Worm (Caenorhabditis elegans) whole organism, L3 larva: ENCODE measurements around the gene rpl-37.

Experiments used
- R02D3.7 ChIP-seq: fragments of 150-350 bp; optimal IDR thresholded peaks from 2 replicates; lab custom pipeline; 2014; ENCODE audit warnings: missing biosample characterization, missing genetic modification characterization
- ZK546.5 ChIP-seq: sonication (generic microtip); optimal IDR thresholded peaks from 2 replicates; lab custom pipeline; 2017; ENCODE audit warnings: missing biosample characterization, missing genetic modification characterization
- aly-2 ChIP-seq: fragments of 150-350 bp; optimal IDR thresholded peaks from 2 replicates; lab custom pipeline; 2014; ENCODE audit warnings: missing biosample characterization, missing genetic modification characterization
- ceh-16 ChIP-seq: sonication (generic microtip); optimal IDR thresholded peaks from 2 replicates; lab custom pipeline; 2017; ENCODE audit warnings: missing biosample characterization, missing genetic modification characterization
- ceh-9 ChIP-seq: sonication (generic microtip); optimal IDR thresholded peaks from 2 replicates; lab custom pipeline; 2018; ENCODE audit warnings: missing biosample characterization, missing genetic modification characterization
- daf-12 ChIP-seq: fragments of 150-350 bp; optimal IDR thresholded peaks from 2 replicates; lab custom pipeline; 2014; ENCODE audit warnings: missing biosample characterization, missing genetic modification reagents, missing genetic modification characterization
- egl-27 ChIP-seq: sonication (generic microtip); optimal IDR thresholded peaks from 4 replicates; lab custom pipeline; 2017; ENCODE audit warnings: missing biosample characterization, missing genetic modification reagents, missing genetic modification characterization
- elt-1 ChIP-seq: fragments of 150-350 bp; optimal IDR thresholded peaks from 2 replicates; lab custom pipeline; 2014; ENCODE audit warnings: missing biosample characterization, missing genetic modification characterization
- elt-2 ChIP-seq: sonication (generic microtip); optimal IDR thresholded peaks from 2 replicates; lab custom pipeline; 2016; ENCODE audit warnings: missing genetic modification reagents, mild to moderate bottlenecking, missing genetic modification characterization, missing compliant biosample characterization
- elt-3 ChIP-seq, 3 experiments: fragments of 150-350 bp in 1 of 3; sonication (generic microtip) in 2 of 3; optimal IDR thresholded peaks; 2 replicates in 2 of 3; 4 replicates in 1 of 3; lab custom pipeline; 2014 to 2017; ENCODE audit warnings: missing biosample characterization in 3 of 3, missing genetic modification characterization in 3 of 3
- fkh-10 ChIP-seq: sonication (generic microtip); optimal IDR thresholded peaks from 2 replicates; lab custom pipeline; 2017; ENCODE audit warnings: missing biosample characterization, missing genetic modification reagents, missing genetic modification characterization
- fos-1 ChIP-seq: fragments of 150-350 bp; optimal IDR thresholded peaks from 2 replicates; lab custom pipeline; 2014; ENCODE audit warnings: missing biosample characterization, missing genetic modification characterization
- hmg-11 ChIP-seq: sonication (generic microtip); optimal IDR thresholded peaks from 2 replicates; lab custom pipeline; 2016; ENCODE audit warnings: missing genetic modification characterization, missing compliant biosample characterization
- jun-1 ChIP-seq: fragments of 150-350 bp; optimal IDR thresholded peaks from 2 replicates; lab custom pipeline; 2014; ENCODE audit warnings: missing biosample characterization, missing genetic modification reagents, missing genetic modification characterization
- lin-15B ChIP-seq: fragments of 150-350 bp; optimal IDR thresholded peaks from 2 replicates; lab custom pipeline; 2014; ENCODE audit warnings: missing biosample characterization, missing genetic modification characterization
- lin-39 ChIP-seq: fragments of 150-350 bp; optimal IDR thresholded peaks from 2 replicates; lab custom pipeline; 2018; ENCODE audit warnings: missing biosample characterization, missing genetic modification reagents, missing genetic modification characterization
- lsy-12 ChIP-seq: sonication (generic microtip); optimal IDR thresholded peaks from 2 replicates; lab custom pipeline; 2016; ENCODE audit warnings: mild to moderate bottlenecking, missing genetic modification characterization, missing compliant biosample characterization
- mdl-1 ChIP-seq: fragments of 150-350 bp; optimal IDR thresholded peaks from 2 replicates; lab custom pipeline; 2014; ENCODE audit warnings: missing biosample characterization, missing genetic modification characterization
- mml-1 ChIP-seq: fragments of 150-350 bp; sonication (generic microtip); optimal IDR thresholded peaks from 3 replicates; lab custom pipeline; 2014; ENCODE audit warnings: missing biosample characterization, missing genetic modification characterization
- nfya-1 ChIP-seq: sonication (generic microtip); optimal IDR thresholded peaks from 2 replicates; lab custom pipeline; 2017; ENCODE audit warnings: missing genetic modification characterization, mild to moderate bottlenecking, missing compliant biosample characterization, antibody characterized with exemption, moderate library complexity; ENCODE audit not compliant: insufficient read depth
- nhr-11 ChIP-seq: fragments of 150-350 bp; optimal IDR thresholded peaks from 2 replicates; lab custom pipeline; 2014; ENCODE audit warnings: missing biosample characterization, missing genetic modification characterization
- nhr-12 ChIP-seq: fragments of 150-350 bp; optimal IDR thresholded peaks from 2 replicates; lab custom pipeline; 2014; ENCODE audit warnings: missing biosample characterization, missing genetic modification characterization
- nhr-23 ChIP-seq: fragments of 150-350 bp; optimal IDR thresholded peaks from 2 replicates; lab custom pipeline; 2014; ENCODE audit warnings: missing biosample characterization, missing genetic modification reagents, missing genetic modification characterization
- nhr-25 ChIP-seq: sonication (generic microtip); optimal IDR thresholded peaks from 2 replicates; lab custom pipeline; 2017; ENCODE audit warnings: missing biosample characterization, missing genetic modification characterization
- nhr-28 ChIP-seq: fragments of 150-350 bp; optimal IDR thresholded peaks from 2 replicates; lab custom pipeline; 2014; ENCODE audit warnings: missing biosample characterization, missing genetic modification characterization
- nhr-43 ChIP-seq: sonication (generic microtip); optimal IDR thresholded peaks from 2 replicates; lab custom pipeline; 2016; ENCODE audit warnings: mild to moderate bottlenecking, missing genetic modification characterization, missing compliant biosample characterization; ENCODE audit not compliant: poor library complexity, severe bottlenecking
- nhr-67 ChIP-seq: fragments of 150-350 bp; optimal IDR thresholded peaks from 2 replicates; lab custom pipeline; 2014; ENCODE audit warnings: missing biosample characterization, missing genetic modification characterization
- nhr-76 ChIP-seq: fragments of 150-350 bp; sonication (generic microtip); optimal IDR thresholded peaks from 5 replicates; lab custom pipeline; 2014; ENCODE audit warnings: missing biosample characterization, missing genetic modification characterization
- nhr-77 ChIP-seq: fragments of 150-350 bp; optimal IDR thresholded peaks from 2 replicates; lab custom pipeline; 2014; ENCODE audit warnings: missing biosample characterization, missing genetic modification characterization
- pha-4 ChIP-seq: fragments of 150-350 bp; optimal IDR thresholded peaks from 2 replicates; lab custom pipeline; 2014; ENCODE audit warnings: missing biosample characterization, missing genetic modification reagents, missing genetic modification characterization
- pqm-1 ChIP-seq: fragments of 150-350 bp; optimal IDR thresholded peaks from 2 replicates; lab custom pipeline; 2017; ENCODE audit warnings: missing biosample characterization, missing genetic modification characterization, inconsistent platforms
- sea-2 ChIP-seq: fragments of 150-350 bp; sonication (generic microtip); optimal IDR thresholded peaks from 4 replicates; lab custom pipeline; 2014; ENCODE audit warnings: missing biosample characterization, missing genetic modification reagents, missing genetic modification characterization
- snpc-4 ChIP-seq: fragments of 150-350 bp; optimal IDR thresholded peaks from 2 replicates; lab custom pipeline; 2014; ENCODE audit warnings: missing biosample characterization, missing genetic modification characterization
- tbx-2 ChIP-seq: sonication (generic microtip); optimal IDR thresholded peaks from 2 replicates; lab custom pipeline; 2016; ENCODE audit warnings: mild to moderate bottlenecking, missing genetic modification characterization, missing compliant biosample characterization
- unc-39 ChIP-seq: sonication (generic microtip); optimal IDR thresholded peaks from 4 replicates; lab custom pipeline; 2017; ENCODE audit warnings: missing biosample characterization, missing genetic modification characterization
- unc-62 ChIP-seq: fragments of 150-350 bp; sonication (generic microtip); optimal IDR thresholded peaks from 4 replicates; lab custom pipeline; 2014; ENCODE audit warnings: missing biosample characterization, missing genetic modification reagents, missing genetic modification characterization
- zag-1 ChIP-seq: fragments of 150-350 bp; optimal IDR thresholded peaks from 2 replicates; lab custom pipeline; 2014; ENCODE audit warnings: missing biosample characterization, missing genetic modification characterization
- ztf-11 ChIP-seq: fragments of 150-350 bp; optimal IDR thresholded peaks from 2 replicates; lab custom pipeline; 2014; ENCODE audit warnings: missing biosample characterization, missing genetic modification characterization
- ztf-4 ChIP-seq: fragments of 150-350 bp; optimal IDR thresholded peaks from 2 replicates; lab custom pipeline; 2014; ENCODE audit warnings: missing biosample characterization, missing genetic modification characterization

The rpl-37 gene

ce11 chrIII:3509908-3510307 is 18.5 kb upstream of the rpl-37 start, which contains the start of the genes M01F1.4 and mrpl-35:
Gene M01F1.4, minus strand, starts transcription at chrIII:3510033.
Gene mrpl-35, plus strand, starts transcription at chrIII:3510237.
- TF ChIP-seq nfya-1 (tag; lab: Kevin White, UChicago): peak; percentile 87
- TF ChIP-seq nhr-28 (tag; lab: Kevin White, UChicago): no peak
- peak; percentile 12 for TF ChIP-seq lin-39 (tag; lab: Kevin White, UChicago)
- peak; percentile 14 for TF ChIP-seq elt-2 (tag; lab: Kevin White, UChicago)
- no peak for TF ChIP-seq ZK546.5 (tag; lab: Kevin White, UChicago)
- TF ChIP-seq nhr-23 (tag; lab: Kevin White, UChicago): peak; percentile 3
- no peak for TF ChIP-seq unc-62
- no peak for TF ChIP-seq ztf-4
- no peak for TF ChIP-seq fos-1 (tag; lab: Kevin White, UChicago)
- TF ChIP-seq jun-1: no peak
- no peak for TF ChIP-seq nhr-25 (tag; lab: Kevin White, UChicago)
- TF ChIP-seq nhr-67: no peak
- no peak for TF ChIP-seq nhr-43 (tag; lab: Kevin White, UChicago)
- TF ChIP-seq fkh-10 (GFP tag; lab: Kevin White, UChicago): no peak
- TF ChIP-seq hmg-11 (tag; lab: Kevin White, UChicago): peak; percentile 45
- no peak for TF ChIP-seq mml-1 (tag; lab: Kevin White, UChicago)
- TF ChIP-seq ceh-9 (tag; lab: Kevin White, UChicago): no peak
- TF ChIP-seq ceh-16 (tag; lab: Kevin White, UChicago): no peak
- TF ChIP-seq pha-4: peak; percentile 95
- TF ChIP-seq unc-39 (tag; lab: Kevin White, UChicago): no peak
- TF ChIP-seq snpc-4: peak; percentile 65
- peak; percentile 62 for TF ChIP-seq lin-15B (tag; lab: Kevin White, UChicago)
- no peak for TF ChIP-seq elt-1
- no peak for TF ChIP-seq tbx-2 (tag; lab: Kevin White, UChicago)
- no peak for TF ChIP-seq sea-2 (GFP tag; lab: Kevin White, UChicago)
- no peak for TF ChIP-seq aly-2

ce11 chrIII:3511808-3512207 is 16.6 kb upstream of the rpl-37 start:
- no peak for TF ChIP-seq mml-1 (tag; lab: Kevin White, UChicago)
- no peak for TF ChIP-seq fkh-10 (GFP tag; lab: Kevin White, UChicago)
- TF ChIP-seq hmg-11 (tag; lab: Kevin White, UChicago): no peak
- TF ChIP-seq lsy-12: no peak
- TF ChIP-seq elt-3 (tag; optimal IDR thresholded peaks at IDR 0.05; lab: Kevin White, UChicago): no peak
- TF ChIP-seq nhr-77 (tag; lab: Kevin White, UChicago): no peak
- TF ChIP-seq nhr-12 (tag; lab: Kevin White, UChicago): no peak
- TF ChIP-seq ztf-11 (tag; lab: Kevin White, UChicago): no peak
- TF ChIP-seq R02D3.7 (tag; lab: Kevin White, UChicago): no peak
- TF ChIP-seq daf-12 (tag; lab: Kevin White, UChicago): no peak
- TF ChIP-seq, all 47 proteins: peak for 0

- TF ChIP-seq daf-12 (tag; lab: Kevin White, UChicago) (no peak), ceh-9 (tag; lab: Kevin White, UChicago) (no peak), egl-27 (tag; lab: Kevin White, UChicago) (no peak), mml-1 (tag; lab: Kevin White, UChicago) (no peak), elt-2 (tag; lab: Kevin White, UChicago) (peak; percentile 58), zag-1 (tag; lab: Kevin White, UChicago) (no peak), elt-1 (no peak), nhr-11 (tag; lab: Kevin White, UChicago) (no peak), R02D3.7 (tag; lab: Kevin White, UChicago) (no peak), pha-4 (peak; percentile 13), nhr-76 (tag; lab: Kevin White, UChicago) (no peak), unc-39 (tag; lab: Kevin White, UChicago) (no peak), nhr-67 (no peak), pqm-1 (tag; lab: Kevin White, UChicago) (peak; percentile 58), mdl-1 (tag; lab: Kevin White, UChicago) (no peak)
Observed at ce11 chrIII:3519505-3519904, 8.9 kb upstream of the rpl-37 start, which contains the start of gene hmit-1.3. Gene hmit-1.3, minus strand, starts transcription at chrIII:3519607.
